Worm (Caenorhabditis elegans): ENCODE measurements around the gene sur-5.

sur-5 gene

ce11 chrX:7313236-7313635 is 7.9 kb upstream of the sur-5 start:
- TF ChIP-seq med-1 (GFP tag; optimal IDR thresholded peaks at IDR 0.05; ENCODE audit: insufficient read depth) (no peak), ztf-29 (GFP tag; IDR thresholded peaks at IDR 0.05) (no peak), cog-1 (tag; optimal IDR thresholded peaks at IDR 0.05) (no peak), klf-2 (GFP tag; conservative IDR thresholded peaks at IDR 0.05) (no peak), ref-1 (GFP tag; conservative IDR thresholded peaks at IDR 0.05) (no peak), flt-1 (GFP tag; IDR thresholded peaks at IDR 0.05) (no peak), tab-1 (GFP tag; IDR thresholded peaks at IDR 0.05) (no peak)

ce11 chrX:7311870-7312269 is 6.5 kb upstream of the sur-5 start:
- TF ChIP-seq med-1 (GFP tag; optimal IDR thresholded peaks at IDR 0.05; ENCODE audit: insufficient read depth) (no peak), ref-1 (GFP tag; conservative IDR thresholded peaks at IDR 0.05) (no peak), ztf-23 (GFP tag; IDR thresholded peaks at IDR 0.05) (no peak), cog-1 (tag; optimal IDR thresholded peaks at IDR 0.05) (no peak), ztf-29 (GFP tag; IDR thresholded peaks at IDR 0.05) (no peak), klf-2 (GFP tag; conservative IDR thresholded peaks at IDR 0.05) (no peak), tab-1 (GFP tag; IDR thresholded peaks at IDR 0.05) (no peak), T22C8.4 (GFP tag; IDR thresholded peaks at IDR 0.05) (no peak), flt-1 (GFP tag; IDR thresholded peaks at IDR 0.05) (no peak)

ce11 chrX:7309775-7310174 is 4.4 kb upstream of the sur-5 start, which contains the start of the genes his-38 and his-40:
Gene his-38, minus strand, starts transcription at chrX:7309875.
Gene his-40, plus strand, starts transcription at chrX:7310110.
- no peak for TF ChIP-seq ztf-29 (GFP tag; IDR thresholded peaks at IDR 0.05)
- TF ChIP-seq flt-1 (GFP tag; IDR thresholded peaks at IDR 0.05) = peak; percentile 67; the same call in 1 of the 2 replicates

ce11 chrX:7306434-7306833 is 1.1 kb upstream of the sur-5 start:
- TF ChIP-seq med-1 (GFP tag; optimal IDR thresholded peaks at IDR 0.05; ENCODE audit: insufficient read depth) (no peak), tab-1 (GFP tag; IDR thresholded peaks at IDR 0.05) (no peak), flt-1 (GFP tag; IDR thresholded peaks at IDR 0.05) (no peak), ztf-29 (GFP tag; IDR thresholded peaks at IDR 0.05) (no peak), cog-1 (tag; optimal IDR thresholded peaks at IDR 0.05) (no peak), T22C8.4 (GFP tag; IDR thresholded peaks at IDR 0.05) (no peak), ref-1 (GFP tag; conservative IDR thresholded peaks at IDR 0.05) (no peak), ztf-23 (GFP tag; IDR thresholded peaks at IDR 0.05) (no peak), klf-2 (GFP tag; conservative IDR thresholded peaks at IDR 0.05) (no peak)

- no peak for TF ChIP-seq cog-1 (tag; optimal IDR thresholded peaks at IDR 0.05)
- no peak for TF ChIP-seq med-1 (GFP tag; optimal IDR thresholded peaks at IDR 0.05; ENCODE audit: insufficient read depth)
- no peak for TF ChIP-seq klf-2 (GFP tag; conservative IDR thresholded peaks at IDR 0.05)
- no peak for TF ChIP-seq ref-1 (GFP tag; conservative IDR thresholded peaks at IDR 0.05)
- TF ChIP-seq T22C8.4 (GFP tag; IDR thresholded peaks at IDR 0.05) = no peak
- TF ChIP-seq flt-1 (GFP tag; IDR thresholded peaks at IDR 0.05) = no peak
- TF ChIP-seq ztf-29 (GFP tag; IDR thresholded peaks at IDR 0.05) = no peak
- TF ChIP-seq tab-1 (GFP tag; IDR thresholded peaks at IDR 0.05) = no peak
Observed at ce11 chrX:7303115-7303514, 2.3 kb downstream of the sur-5 start.

- TF ChIP-seq tab-1 (GFP tag; IDR thresholded peaks at IDR 0.05) = no peak
- TF ChIP-seq klf-2 (GFP tag; conservative IDR thresholded peaks at IDR 0.05) = no peak
- no peak for TF ChIP-seq T22C8.4 (GFP tag; IDR thresholded peaks at IDR 0.05)
- no peak for TF ChIP-seq cog-1 (tag; optimal IDR thresholded peaks at IDR 0.05)
- TF ChIP-seq ztf-23 (GFP tag; IDR thresholded peaks at IDR 0.05) = no peak
Observed at ce11 chrX:7298652-7299051, 6.7 kb downstream of the sur-5 start, which contains the start of gene K03A1.4. Gene K03A1.4, minus strand, starts transcription at chrX:7298752.

- TF ChIP-seq tab-1 (GFP tag; IDR thresholded peaks at IDR 0.05) (no peak), flt-1 (GFP tag; IDR thresholded peaks at IDR 0.05) (no peak), ref-1 (GFP tag; conservative IDR thresholded peaks at IDR 0.05) (no peak), ztf-29 (GFP tag; IDR thresholded peaks at IDR 0.05) (no peak), T22C8.4 (GFP tag; IDR thresholded peaks at IDR 0.05) (no peak), med-1 (GFP tag; optimal IDR thresholded peaks at IDR 0.05; ENCODE audit: insufficient read depth) (no peak), ztf-23 (GFP tag; IDR thresholded peaks at IDR 0.05) (no peak), klf-2 (GFP tag; conservative IDR thresholded peaks at IDR 0.05) (no peak), cog-1 (tag; optimal IDR thresholded peaks at IDR 0.05) (no peak)
Observed at ce11 chrX:7296310-7296709, 9.1 kb downstream of the sur-5 start.

ce11 chrX:7291810-7292209 is 13.6 kb downstream of the sur-5 start, which contains the start of gene lron-7:
Gene lron-7, plus strand, starts transcription at chrX:7292132.
- TF ChIP-seq ref-1 (GFP tag; conservative IDR thresholded peaks at IDR 0.05) (no peak), ztf-23 (GFP tag; IDR thresholded peaks at IDR 0.05) (no peak), flt-1 (GFP tag; IDR thresholded peaks at IDR 0.05) (no peak), klf-2 (GFP tag; conservative IDR thresholded peaks at IDR 0.05) (no peak), tab-1 (GFP tag; IDR thresholded peaks at IDR 0.05) (no peak), cog-1 (tag; optimal IDR thresholded peaks at IDR 0.05) (no peak), T22C8.4 (GFP tag; IDR thresholded peaks at IDR 0.05) (no peak), ztf-29 (GFP tag; IDR thresholded peaks at IDR 0.05) (no peak), med-1 (GFP tag; optimal IDR thresholded peaks at IDR 0.05; ENCODE audit: insufficient read depth) (no peak)

- no peak for TF ChIP-seq klf-2 (GFP tag; conservative IDR thresholded peaks at IDR 0.05)
- TF ChIP-seq flt-1 (GFP tag; IDR thresholded peaks at IDR 0.05) = no peak
- TF ChIP-seq med-1 (GFP tag; optimal IDR thresholded peaks at IDR 0.05; ENCODE audit: insufficient read depth) = no peak
- TF ChIP-seq cog-1 (tag; optimal IDR thresholded peaks at IDR 0.05) = no peak
- no peak for TF ChIP-seq T22C8.4 (GFP tag; IDR thresholded peaks at IDR 0.05)
- TF ChIP-seq ref-1 (GFP tag; conservative IDR thresholded peaks at IDR 0.05) = no peak
- no peak for TF ChIP-seq tab-1 (GFP tag; IDR thresholded peaks at IDR 0.05)
- no peak for TF ChIP-seq ztf-23 (GFP tag; IDR thresholded peaks at IDR 0.05)
- TF ChIP-seq ztf-29 (GFP tag; IDR thresholded peaks at IDR 0.05) = no peak
Observed at ce11 chrX:7290859-7291628, 14.3 kb downstream of the sur-5 start.

- TF ChIP-seq ref-1 (GFP tag; conservative IDR thresholded peaks at IDR 0.05) = no peak
Observed at ce11 chrX:7289565-7289964, 15.8 kb downstream of the sur-5 start.
